Worm (Caenorhabditis elegans) whole organism, L1 larva: Measurements from ENCODE around the gene tbp-1.

ENCODE experiments used
- Y116A8C.19 ChIP-seq: sonication (generic microtip); optimal IDR thresholded peaks from 2 replicates; lab custom pipeline; 2016; ENCODE audit warnings: missing compliant biosample characterization, missing genetic modification characterization, borderline replicate concordance
- aha-1 ChIP-seq: fragments of 150-350 bp; optimal IDR thresholded peaks from 2 replicates; lab custom pipeline; 2014; ENCODE audit warnings: missing biosample characterization, missing genetic modification characterization
- alr-1 ChIP-seq: fragments of 200-800 bp; sonication (Bioruptor generic); optimal IDR thresholded peaks from 2 replicates; lab custom pipeline; 2018; ENCODE audit warnings: borderline replicate concordance, mild to moderate bottlenecking, missing genetic modification characterization, missing compliant biosample characterization
- aly-2 ChIP-seq: fragments of 150-350 bp; optimal IDR thresholded peaks from 2 replicates; lab custom pipeline; 2014; ENCODE audit warnings: missing biosample characterization, missing genetic modification characterization
- ama-1 ChIP-seq: fragments of 150-350 bp; optimal IDR thresholded peaks from 2 replicates; lab custom pipeline; 2014
- blmp-1 ChIP-seq: fragments of 150-350 bp; optimal IDR thresholded peaks from 2 replicates; lab custom pipeline; 2014; ENCODE audit warnings: missing biosample characterization, missing genetic modification characterization
- ceh-8 ChIP-seq: fragments of 200-800 bp; sonication (Bioruptor generic); optimal IDR thresholded peaks from 2 replicates; lab custom pipeline; 2018; ENCODE audit warnings: mild to moderate bottlenecking, missing genetic modification characterization, moderate library complexity, missing compliant biosample characterization
- ceh-82 ChIP-seq, 3 experiments: fragments of 150-350 bp in 1 of 3; sonication (generic microtip) in 2 of 3; optimal IDR thresholded peaks; 2 replicates each; lab custom pipeline; 2014 to 2017; ENCODE audit warnings: missing biosample characterization in 3 of 3, missing genetic modification characterization in 3 of 3
- ceh-88 ChIP-seq: fragments of 200-800 bp; sonication (Bioruptor generic); IDR thresholded peaks from 2 replicates; pipeline ENCODE4 v1.3.6; 2022; ENCODE audit warnings: missing genetic modification characterization, missing compliant biosample characterization
- ces-1 ChIP-seq: fragments of 150-350 bp; optimal IDR thresholded peaks from 2 replicates; lab custom pipeline; 2014; ENCODE audit warnings: missing biosample characterization, missing genetic modification reagents, missing genetic modification characterization
- dsc-1 ChIP-seq: sonication (generic microtip); optimal IDR thresholded peaks from 2 replicates; lab custom pipeline; 2016; ENCODE audit warnings: mild to moderate bottlenecking, missing genetic modification characterization, missing compliant biosample characterization
- efl-1 ChIP-seq, 4 experiments: fragments of 150-350 bp; optimal IDR thresholded peaks in 3 of 4; peaks in 1 of 4; 1 replicate in 1 of 4; 2 replicates in 3 of 4; lab custom pipeline; 2014; ENCODE audit warnings: missing biosample characterization in 2 of 4, missing genetic modification characterization in 2 of 4, missing genetic modification reagents in 2 of 4
- egl-13 ChIP-seq: sonication (generic microtip); optimal IDR thresholded peaks from 2 replicates; lab custom pipeline; 2016; ENCODE audit warnings: missing genotype, missing genetic modification reagents, missing genetic modification characterization, missing compliant biosample characterization
- egl-27 ChIP-seq, 2 experiments: fragments of 150-350 bp in 1 of 2; sonication (generic microtip); optimal IDR thresholded peaks; 3 replicates each; lab custom pipeline; 2017 to 2018; ENCODE audit warnings: missing biosample characterization in 2 of 2, missing genetic modification characterization in 2 of 2, missing genetic modification reagents in 2 of 2
- elt-2 ChIP-seq: sonication (generic microtip); optimal IDR thresholded peaks from 2 replicates; lab custom pipeline; 2016; ENCODE audit warnings: missing genetic modification characterization, mild to moderate bottlenecking, inconsistent platforms, missing compliant biosample characterization, missing genetic modification reagents
- fkh-10 ChIP-seq: sonication (generic microtip); optimal IDR thresholded peaks from 2 replicates; lab custom pipeline; 2017; ENCODE audit warnings: missing biosample characterization, missing genetic modification reagents, missing genetic modification characterization
- fkh-4 ChIP-seq: sonication (generic microtip); optimal IDR thresholded peaks from 2 replicates; lab custom pipeline; 2016; ENCODE audit warnings: missing compliant biosample characterization, missing genetic modification characterization, borderline replicate concordance
- fkh-8 ChIP-seq: sonication (generic microtip); optimal IDR thresholded peaks from 2 replicates; lab custom pipeline; 2016; ENCODE audit warnings: mild to moderate bottlenecking, missing genetic modification characterization, missing compliant biosample characterization
- fos-1 ChIP-seq: fragments of 150-350 bp; optimal IDR thresholded peaks from 2 replicates; lab custom pipeline; 2014; ENCODE audit warnings: missing biosample characterization, missing genetic modification characterization
- grh-1 ChIP-seq: fragments of 200-800 bp; sonication (Bioruptor generic); IDR thresholded peaks from 2 replicates; pipeline ENCODE4 v1.3.6; 2022; ENCODE audit warnings: missing genetic modification reagents, missing genetic modification characterization, missing compliant biosample characterization
- hpl-2 ChIP-seq: fragments of 150-350 bp; optimal IDR thresholded peaks from 2 replicates; lab custom pipeline; 2014; ENCODE audit warnings: missing biosample characterization, missing genetic modification reagents, missing genetic modification characterization
- irx-1 ChIP-seq: sonication (generic microtip); optimal IDR thresholded peaks from 2 replicates; lab custom pipeline; 2016; ENCODE audit warnings: missing genetic modification characterization, missing compliant biosample characterization
- lin-35 ChIP-seq, 2 experiments: fragments of 150-350 bp; optimal IDR thresholded peaks; 2 replicates each; lab custom pipeline; 2014; ENCODE audit warnings: missing biosample characterization in 2 of 2, missing genetic modification characterization in 2 of 2, missing genetic modification reagents in 2 of 2
- lsy-2 ChIP-seq, 2 experiments: fragments of 150-350 bp; optimal IDR thresholded peaks; 2 replicates each; lab custom pipeline; 2014; ENCODE audit warnings: missing biosample characterization in 2 of 2, missing genetic modification characterization in 2 of 2
- mab-9 ChIP-seq: fragments of 200-800 bp; sonication (Bioruptor generic); IDR thresholded peaks from 2 replicates; pipeline ENCODE4 v1.3.6; 2022; ENCODE audit warnings: missing genetic modification reagents, missing genetic modification characterization, missing compliant biosample characterization
- mdl-1 ChIP-seq, 2 experiments: fragments of 150-350 bp; optimal IDR thresholded peaks; 2 replicates each; lab custom pipeline; 2014 to 2017; ENCODE audit warnings: missing biosample characterization in 2 of 2, missing genetic modification characterization in 2 of 2, inconsistent platforms in 1 of 2
- mef-2 ChIP-seq: fragments of 150-350 bp; optimal IDR thresholded peaks from 2 replicates; lab custom pipeline; 2014; ENCODE audit warnings: missing biosample characterization, missing genetic modification characterization
- mep-1 ChIP-seq: fragments of 150-350 bp; optimal IDR thresholded peaks from 2 replicates; lab custom pipeline; 2014; ENCODE audit warnings: missing biosample characterization, missing genetic modification characterization
- nhr-11 ChIP-seq: fragments of 150-350 bp; optimal IDR thresholded peaks from 2 replicates; lab custom pipeline; 2014; ENCODE audit warnings: missing biosample characterization, missing genetic modification characterization
- nhr-84 ChIP-seq: sonication (generic microtip); optimal IDR thresholded peaks from 2 replicates; lab custom pipeline; 2017; ENCODE audit warnings: missing biosample characterization, missing genetic modification characterization
- nhr-90 ChIP-seq: sonication (generic microtip); optimal IDR thresholded peaks from 2 replicates; lab custom pipeline; 2016; ENCODE audit warnings: mild to moderate bottlenecking, missing genetic modification characterization, missing compliant biosample characterization; ENCODE audit not compliant: poor library complexity
- pag-3 ChIP-seq: sonication (generic microtip); optimal IDR thresholded peaks from 2 replicates; lab custom pipeline; 2017; ENCODE audit warnings: missing genetic modification characterization, mild to moderate bottlenecking, missing compliant biosample characterization, antibody characterized with exemption, borderline replicate concordance; ENCODE audit not compliant: insufficient read depth
- pax-3 ChIP-seq: fragments of 200-800 bp; sonication (Bioruptor generic); optimal IDR thresholded peaks from 2 replicates; lab custom pipeline; 2018; ENCODE audit warnings: mild to moderate bottlenecking, missing genetic modification characterization, moderate library complexity, missing compliant biosample characterization
- rnt-1 ChIP-seq: sonication (generic microtip); optimal IDR thresholded peaks from 2 replicates; lab custom pipeline; 2016; ENCODE audit warnings: mild to moderate bottlenecking, missing genetic modification characterization, moderate library complexity, missing compliant biosample characterization
- skn-1 ChIP-seq: fragments of 150-350 bp; optimal IDR thresholded peaks from 2 replicates; lab custom pipeline; 2014; ENCODE audit warnings: missing biosample characterization, missing genetic modification characterization
- snpc-4 ChIP-seq: fragments of 150-350 bp; optimal IDR thresholded peaks from 2 replicates; lab custom pipeline; 2014; ENCODE audit warnings: missing biosample characterization, missing genetic modification characterization
- sup-37 ChIP-seq: fragments of 200-800 bp; sonication (Bioruptor generic); optimal IDR thresholded peaks from 2 replicates; lab custom pipeline; 2018; ENCODE audit warnings: mild to moderate bottlenecking, missing genetic modification characterization, missing compliant biosample characterization
- tbx-2 ChIP-seq: sonication (generic microtip); optimal IDR thresholded peaks from 2 replicates; lab custom pipeline; 2016; ENCODE audit warnings: missing genetic modification characterization, missing compliant biosample characterization
- tlp-1 ChIP-seq: fragments of 150-350 bp; optimal IDR thresholded peaks from 2 replicates; lab custom pipeline; 2014; ENCODE audit warnings: missing biosample characterization, missing genetic modification characterization
- unc-30 ChIP-seq: sonication (generic microtip); optimal IDR thresholded peaks from 2 replicates; lab custom pipeline; 2017; ENCODE audit warnings: missing biosample characterization, missing genetic modification characterization
- unc-98 ChIP-seq: fragments of 200-800 bp; sonication (Bioruptor generic); IDR thresholded peaks from 2 replicates; pipeline ENCODE4 v1.3.6; 2022; ENCODE audit warnings: missing genetic modification characterization, missing compliant biosample characterization
- xbp-1 ChIP-seq: sonication (generic microtip); optimal IDR thresholded peaks from 2 replicates; lab custom pipeline; 2016; ENCODE audit warnings: missing genetic modification characterization, missing compliant biosample characterization
- zag-1 ChIP-seq: fragments of 150-350 bp; optimal IDR thresholded peaks from 2 replicates; lab custom pipeline; 2014; ENCODE audit warnings: missing biosample characterization, missing genetic modification characterization
- zip-4 ChIP-seq: fragments of 200-800 bp; sonication (Bioruptor generic); optimal IDR thresholded peaks from 2 replicates; lab custom pipeline; 2018; ENCODE audit warnings: mild to moderate bottlenecking, missing genetic modification characterization, moderate library complexity, missing compliant biosample characterization
- ztf-11 ChIP-seq, 2 experiments: sonication (generic microtip); optimal IDR thresholded peaks; 2 replicates each; lab custom pipeline; 2016 to 2017; ENCODE audit warnings: missing genetic modification characterization in 2 of 2, missing biosample characterization in 1 of 2, missing compliant biosample characterization in 1 of 2

The tbp-1 gene

DNA sequence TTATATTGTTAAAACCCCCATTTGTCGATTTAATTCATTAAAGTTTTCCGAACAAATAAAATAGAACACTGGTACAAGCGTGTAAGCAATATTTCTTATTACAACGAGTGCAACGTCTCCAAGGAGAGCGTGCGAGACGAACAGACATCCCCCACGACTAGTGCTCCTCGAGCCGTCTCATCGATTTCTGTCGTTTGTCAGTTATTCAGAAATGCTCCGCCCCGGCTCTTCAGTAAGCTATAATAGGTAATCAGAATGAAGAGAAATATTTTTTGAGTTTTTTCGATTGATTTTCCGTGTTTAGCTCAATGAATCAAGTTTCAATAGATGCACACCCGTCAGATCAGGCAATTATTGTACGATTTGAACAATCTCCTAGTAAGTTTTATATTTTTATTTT, 45.1 kb upstream of the tbp-1 start, which contains the start of gene kap-1:
Gene kap-1, plus strand, starts transcription at position 143 of the 400 bp plus-strand sequence.
- TF ChIP-seq ceh-82 (tag; optimal IDR thresholded peaks at IDR 0.05; lab: Kevin White, UChicago) = no peak
- no peak for TF ChIP-seq blmp-1 (tag; lab: Kevin White, UChicago)
- TF ChIP-seq lsy-2 (tag; optimal IDR thresholded peaks at IDR 0.05; lab: Kevin White, UChicago) = peak in 1 of 2 experiments; percentile 12
- no peak for TF ChIP-seq mdl-1 (tag; optimal IDR thresholded peaks at IDR 0.05; lab: Kevin White, UChicago)
- no peak for TF ChIP-seq nhr-84 (tag; lab: Kevin White, UChicago)
- no peak for TF ChIP-seq tbx-2 (tag; lab: Kevin White, UChicago)
- no peak for TF ChIP-seq mab-9
- TF ChIP-seq Y116A8C.19 (tag; lab: Kevin White, UChicago) = no peak
- TF ChIP-seq aha-1 = no peak
- no peak for TF ChIP-seq efl-1 (optimal IDR thresholded peaks at IDR 0.05; lab: Kevin White, UChicago)
- peak in 1 of 2 experiments; percentile 86 for TF ChIP-seq efl-1 (GFP tag; optimal IDR thresholded peaks at IDR 0.05 in 1 of 2; lab: Kevin White, UChicago)
- TF ChIP-seq unc-98 = no peak
- no peak for TF ChIP-seq egl-13 (tag; lab: Kevin White, UChicago)
- no peak for TF ChIP-seq fos-1
- no peak for TF ChIP-seq ceh-8
- TF ChIP-seq hpl-2 (GFP tag; lab: Kevin White, UChicago) = no peak
- peak; percentile 14 for TF ChIP-seq elt-2 (tag; lab: Kevin White, UChicago)
- TF ChIP-seq unc-30 (tag; lab: Kevin White, UChicago) = no peak
- no peak for TF ChIP-seq tlp-1
- no peak for TF ChIP-seq nhr-90 (tag; lab: Kevin White, UChicago)
- TF ChIP-seq alr-1 (tag; lab: Kevin White, UChicago) = no peak
- TF ChIP-seq fkh-8 = no peak
- no peak for TF ChIP-seq aly-2 (tag; lab: Kevin White, UChicago)
- TF ChIP-seq ceh-88 = no peak
- no peak for TF ChIP-seq xbp-1
- TF ChIP-seq ama-1 (lab: Kevin White, UChicago) = peak; percentile 42
- no peak for TF ChIP-seq pag-3 (tag; lab: Kevin White, UChicago)
- no peak for TF ChIP-seq ztf-11 (tag; optimal IDR thresholded peaks at IDR 0.05; lab: Kevin White, UChicago)
- no peak for TF ChIP-seq grh-1
- TF ChIP-seq mef-2 = no peak
- TF ChIP-seq lin-35 (GFP tag; optimal IDR thresholded peaks at IDR 0.05; lab: Kevin White, UChicago) = no peak
- TF ChIP-seq fkh-4 = no peak
- peak; percentile 9 for TF ChIP-seq rnt-1 (tag; lab: Kevin White, UChicago)
- no peak for TF ChIP-seq irx-1
- no peak for TF ChIP-seq skn-1 (tag; lab: Kevin White, UChicago)
- TF ChIP-seq dsc-1 = no peak
- no peak for TF ChIP-seq egl-27 (tag; optimal IDR thresholded peaks at IDR 0.05; lab: Kevin White, UChicago)
- no peak for TF ChIP-seq fkh-10
- TF ChIP-seq sup-37 (GFP tag; lab: Kevin White, UChicago) = no peak
- no peak for TF ChIP-seq nhr-11
- no peak for TF ChIP-seq mep-1 (tag; lab: Kevin White, UChicago)
- no peak for TF ChIP-seq zag-1 (tag; lab: Kevin White, UChicago)
- no peak for TF ChIP-seq zip-4 (GFP tag; lab: Kevin White, UChicago)
- TF ChIP-seq snpc-4 (tag; lab: Kevin White, UChicago) = no peak
- TF ChIP-seq pax-3 (tag; lab: Kevin White, UChicago) = no peak
- no peak for TF ChIP-seq ces-1 (GFP tag; lab: Kevin White, UChicago)
